Worm (Caenorhabditis elegans): ENCODE results near the gene col-34.

DNA sequence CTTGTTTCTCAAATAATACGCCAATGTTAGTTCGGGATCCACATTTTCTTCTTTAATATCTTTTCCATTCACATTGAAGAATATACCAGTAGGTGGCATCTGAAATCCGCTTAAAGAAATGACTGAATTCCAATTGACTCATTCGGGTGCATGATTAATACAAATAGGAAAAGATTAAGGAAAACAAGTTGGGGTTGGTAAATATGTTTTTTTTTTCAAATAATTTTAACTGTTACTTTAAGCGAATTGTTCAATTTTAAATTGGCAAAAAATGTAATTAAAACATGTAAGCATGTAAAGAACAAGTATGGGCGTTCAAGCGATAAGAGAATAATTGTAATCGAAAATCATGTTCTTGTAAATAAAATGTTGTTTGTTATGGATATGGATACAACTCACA is 39.6 kb upstream of the col-34 start, which contains the start of gene F15E6.6:
- TF ChIP-seq ztf-11 (tag; optimal IDR thresholded peaks at IDR 0.05) (no peak), unc-62 (GFP tag; optimal IDR thresholded peaks at IDR 0.05) (no peak), ceh-82 (tag; optimal IDR thresholded peaks at IDR 0.05) (no peak), nhr-77 (tag; optimal IDR thresholded peaks at IDR 0.05) (no peak), hlh-17 (GFP tag; optimal IDR thresholded peaks at IDR 0.05; ENCODE audit: borderline replicate concordance) (no peak), fos-1 (tag; optimal IDR thresholded peaks at IDR 0.05) (no peak), mab-9 (GFP tag; IDR thresholded peaks at IDR 0.05) (no peak), ama-1 (optimal IDR thresholded peaks at IDR 0.05) (no peak), lsy-2 (tag; optimal IDR thresholded peaks at IDR 0.05) (no peak)
